Worm (Caenorhabditis elegans): ENCODE results near the gene F21G4.6.

The F21G4.6 gene

DNA sequence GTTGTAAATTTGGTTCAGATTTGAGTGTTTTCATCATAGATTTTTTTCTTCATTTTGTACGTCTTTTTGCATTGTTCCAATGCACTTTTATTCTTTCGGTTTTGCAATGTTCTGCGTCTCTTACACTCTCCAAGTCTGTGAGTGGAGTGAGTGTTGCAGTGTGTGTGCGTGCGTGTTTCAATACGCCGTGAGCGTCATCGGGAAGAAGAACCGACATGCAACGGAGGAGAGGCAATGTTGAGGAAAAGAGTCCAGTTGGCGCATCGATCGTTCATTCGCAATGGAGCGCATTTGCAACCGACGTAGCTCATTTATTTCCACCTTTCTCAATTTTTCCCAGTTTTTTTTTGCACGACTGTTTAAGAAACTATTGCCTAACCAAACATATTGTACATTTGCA is 41.3 kb upstream of the F21G4.6 start, which contains the start of gene ZC506.1 (continued):
- TF ChIP-seq unc-62 (GFP tag; optimal IDR thresholded peaks at IDR 0.05) (no peak), ceh-8 (GFP tag; optimal IDR thresholded peaks at IDR 0.05) (peak; percentile 73), dsc-1 (tag; optimal IDR thresholded peaks at IDR 0.05) (peak; percentile 92), unc-98 (GFP tag; IDR thresholded peaks at IDR 0.05) (no peak), elt-2 (tag; optimal IDR thresholded peaks at IDR 0.05) (peak; percentile 81), xbp-1 (tag; optimal IDR thresholded peaks at IDR 0.05) (peak; percentile 91), ceh-88 (GFP tag; IDR thresholded peaks at IDR 0.05) (peak; percentile 75), nhr-77 (tag; optimal IDR thresholded peaks at IDR 0.05) (peak; percentile 96), pqm-1 (tag; optimal IDR thresholded peaks at IDR 0.05) (peak; percentile 6)

DNA sequence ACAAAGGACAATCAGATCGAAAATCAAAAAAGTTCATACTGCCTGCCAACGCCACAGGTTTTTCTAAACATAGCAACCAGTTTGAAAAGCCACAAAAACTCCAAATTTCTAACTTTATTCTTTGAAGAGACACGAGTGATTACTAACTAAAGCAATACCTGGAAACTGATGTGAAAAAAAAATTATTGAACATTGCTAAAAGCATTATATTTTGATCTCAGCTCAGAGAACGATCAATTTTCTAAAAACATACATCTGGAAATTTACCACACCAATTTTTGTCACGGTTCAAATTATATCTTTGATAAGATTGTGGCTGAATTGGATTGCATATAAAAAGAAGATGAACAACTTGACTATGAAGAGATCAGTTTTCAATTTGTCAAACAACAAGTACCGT is 40.2 kb upstream of the F21G4.6 start:
- TF ChIP-seq nhr-19 (GFP tag; conservative IDR thresholded peaks at IDR 0.05) (peak; percentile 72), dsc-1 (tag; optimal IDR thresholded peaks at IDR 0.05) (peak; percentile 35), unc-98 (GFP tag; IDR thresholded peaks at IDR 0.05) (no peak), sox-4 (tag; optimal IDR thresholded peaks at IDR 0.05) (peak; percentile 1), irx-1 (tag; optimal IDR thresholded peaks at IDR 0.05) (no peak), fkh-8 (tag; optimal IDR thresholded peaks at IDR 0.05) (peak; percentile 81), nhr-71 (tag; optimal IDR thresholded peaks at IDR 0.05) (peak; percentile 53), nhr-47 (tag; optimal IDR thresholded peaks at IDR 0.05) (peak; percentile 47)

DNA sequence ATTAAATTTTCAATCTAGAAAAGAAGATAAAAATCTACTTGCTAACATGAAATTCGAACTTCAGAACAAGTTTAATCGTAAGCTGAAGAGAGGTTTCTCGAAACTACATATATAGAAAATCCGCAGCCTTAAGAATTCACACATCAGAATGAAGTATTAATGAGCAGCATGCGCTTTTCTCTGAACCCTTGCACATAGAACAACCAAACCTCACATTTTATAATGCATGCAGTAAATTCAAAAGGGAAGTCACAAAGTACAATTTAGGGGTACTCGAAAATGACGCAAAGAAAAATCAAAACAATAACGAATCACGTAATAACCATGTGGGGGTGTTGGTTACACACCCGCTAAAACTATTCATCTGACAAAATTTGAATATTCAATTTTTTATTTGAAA is 39.3 kb upstream of the F21G4.6 start:
- peak; percentile 45 for TF ChIP-seq nhr-85 (tag)
- peak; percentile 82 for TF ChIP-seq nhr-71 (tag; optimal IDR thresholded peaks at IDR 0.05)
- TF ChIP-seq nhr-19 (GFP tag; conservative IDR thresholded peaks at IDR 0.05), result peak; percentile 88
- TF ChIP-seq egl-13 (tag; optimal IDR thresholded peaks at IDR 0.05), result peak; percentile 42
- TF ChIP-seq sox-4 (tag; optimal IDR thresholded peaks at IDR 0.05), result peak; percentile 55
- peak; percentile 47 for TF ChIP-seq dsc-1 (tag; optimal IDR thresholded peaks at IDR 0.05)
- TF ChIP-seq isw-1 (GFP tag; IDR thresholded peaks at IDR 0.05), result peak; percentile 17; the same call in 1 of the 2 replicates
- TF ChIP-seq pax-3 (tag; optimal IDR thresholded peaks at IDR 0.05), result peak; percentile 35
- peak in 1 of 2 experiments; percentile 13 for TF ChIP-seq lsy-2 (tag; optimal IDR thresholded peaks at IDR 0.05)
- TF ChIP-seq fkh-8 (tag; optimal IDR thresholded peaks at IDR 0.05), result peak; percentile 89
- TF ChIP-seq lin-14 (GFP tag; optimal IDR thresholded peaks at IDR 0.05), result peak; percentile 57
- TF ChIP-seq snu-23 (GFP tag; optimal IDR thresholded peaks at IDR 0.05), result peak; percentile 5
- peak; percentile 87 for TF ChIP-seq unc-86 (tag; optimal IDR thresholded peaks at IDR 0.05)
- peak; percentile 1 for TF ChIP-seq nhr-20 (tag; optimal IDR thresholded peaks at IDR 0.05)
- TF ChIP-seq nhr-47 (tag; optimal IDR thresholded peaks at IDR 0.05), result peak; percentile 57

DNA sequence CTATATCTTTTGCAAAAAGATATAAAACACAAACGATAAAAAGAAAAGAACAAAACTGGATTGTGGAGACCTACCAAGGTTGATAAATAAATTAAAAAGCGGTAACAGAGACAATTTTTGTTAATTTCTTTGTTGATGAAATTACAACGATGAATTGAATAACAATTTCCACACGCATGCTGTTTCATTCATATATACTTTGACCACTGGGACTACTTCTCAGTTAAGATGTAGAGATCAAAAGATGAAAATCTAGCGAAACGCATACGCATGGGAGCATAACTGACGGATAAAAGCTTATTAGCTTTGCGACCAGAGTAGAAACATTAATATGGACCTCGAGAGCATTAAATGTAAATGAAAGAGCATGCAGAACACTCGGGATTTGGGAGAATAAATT is 38.8 kb upstream of the F21G4.6 start:
- TF ChIP-seq elt-2 (tag; optimal IDR thresholded peaks at IDR 0.05), result no peak
- TF ChIP-seq ceh-82 (tag; optimal IDR thresholded peaks at IDR 0.05), result no peak
- TF ChIP-seq unc-30 (tag; optimal IDR thresholded peaks at IDR 0.05), result no peak
- TF ChIP-seq lin-13 (GFP tag; optimal IDR thresholded peaks at IDR 0.05), result no peak
- no peak for TF ChIP-seq efl-1 (optimal IDR thresholded peaks at IDR 0.05)
- TF ChIP-seq efl-1 (GFP tag; optimal IDR thresholded peaks at IDR 0.05 in 1 of 2), result no peak
- TF ChIP-seq sptf-1 (tag; optimal IDR thresholded peaks at IDR 0.05), result no peak
- no peak for TF ChIP-seq nhr-237 (tag; optimal IDR thresholded peaks at IDR 0.05)
- TF ChIP-seq ets-5 (GFP tag; IDR thresholded peaks at IDR 0.05), result no peak
- no peak for TF ChIP-seq nhr-12 (tag; optimal IDR thresholded peaks at IDR 0.05)
- TF ChIP-seq mdl-1 (tag; optimal IDR thresholded peaks at IDR 0.05), result no peak
- TF ChIP-seq unc-130 (tag; optimal IDR thresholded peaks at IDR 0.05), result no peak
- no peak for TF ChIP-seq blmp-1 (tag; optimal IDR thresholded peaks at IDR 0.05)
- TF ChIP-seq snu-23 (GFP tag; optimal IDR thresholded peaks at IDR 0.05), result no peak
- TF ChIP-seq pqm-1 (tag; optimal IDR thresholded peaks at IDR 0.05), result no peak
- TF ChIP-seq nhr-28 (tag; optimal IDR thresholded peaks at IDR 0.05), result no peak
- no peak for TF ChIP-seq lin-39 (tag; optimal IDR thresholded peaks at IDR 0.05)
- no peak for TF ChIP-seq nhr-47 (tag; optimal IDR thresholded peaks at IDR 0.05)
- no peak for TF ChIP-seq tbx-2 (tag; optimal IDR thresholded peaks at IDR 0.05)
- TF ChIP-seq nhr-11 (tag; optimal IDR thresholded peaks at IDR 0.05), result no peak
